Worm (Caenorhabditis elegans): Measurements from ENCODE around the gene Y54G2A.26.
A peak's percentile ranks its signal among the peaks of the same experiment; 100 is the strongest.

Gene Y54G2A.26

DNA sequence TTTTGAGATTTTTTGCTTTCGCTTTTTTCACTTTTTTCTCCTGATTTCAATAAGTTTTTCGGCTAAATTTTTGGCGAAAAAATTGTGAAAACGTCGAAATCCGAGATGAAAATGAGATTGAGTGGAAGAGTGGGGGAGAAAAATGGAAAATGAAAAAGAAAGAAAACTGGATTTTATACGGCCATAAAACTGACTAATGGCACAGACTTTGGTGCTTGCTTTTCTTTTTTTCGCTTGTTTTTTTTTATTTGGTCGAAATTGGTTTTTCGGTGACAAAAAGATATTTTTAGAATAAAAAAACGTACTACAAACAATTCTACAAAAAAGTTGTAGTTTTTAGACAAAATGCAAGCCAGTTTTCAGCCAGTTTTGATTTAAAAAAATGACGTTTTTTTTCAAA, 7.5 kb upstream of the Y54G2A.26 start:
- TF ChIP-seq unc-55 (GFP tag; optimal IDR thresholded peaks at IDR 0.05) (peak; percentile 56), nhr-23 (tag; optimal IDR thresholded peaks at IDR 0.05) (no peak)

DNA sequence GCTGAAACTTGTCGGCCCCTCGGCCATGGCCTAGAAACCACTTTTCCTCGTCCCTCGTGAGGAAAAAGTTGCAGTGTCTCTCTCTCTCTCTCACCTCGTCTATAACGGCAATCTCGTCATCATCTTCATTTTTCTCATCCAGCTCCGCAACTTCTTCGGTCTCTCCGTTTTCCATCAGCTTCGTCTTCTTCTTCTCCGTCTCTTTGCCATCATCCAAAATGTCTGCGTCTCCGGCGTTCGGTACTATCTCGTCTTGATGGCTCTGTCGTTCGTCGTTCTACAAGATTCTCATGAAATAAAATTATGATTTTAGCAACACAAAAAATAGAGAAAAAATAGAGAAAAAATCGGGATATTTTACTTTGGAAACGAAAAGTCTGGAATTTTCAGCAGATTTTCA, 6.2 kb upstream of the Y54G2A.26 start:
- peak; percentile 56 for TF ChIP-seq unc-55 (GFP tag; optimal IDR thresholded peaks at IDR 0.05)
- peak in 1 of 2 experiments; percentile 2 for TF ChIP-seq lsy-2 (tag; optimal IDR thresholded peaks at IDR 0.05)
- peak; percentile 38 for TF ChIP-seq C34F6.9 (tag; optimal IDR thresholded peaks at IDR 0.05)
- TF ChIP-seq sem-4 (tag; optimal IDR thresholded peaks at IDR 0.05): no peak

DNA sequence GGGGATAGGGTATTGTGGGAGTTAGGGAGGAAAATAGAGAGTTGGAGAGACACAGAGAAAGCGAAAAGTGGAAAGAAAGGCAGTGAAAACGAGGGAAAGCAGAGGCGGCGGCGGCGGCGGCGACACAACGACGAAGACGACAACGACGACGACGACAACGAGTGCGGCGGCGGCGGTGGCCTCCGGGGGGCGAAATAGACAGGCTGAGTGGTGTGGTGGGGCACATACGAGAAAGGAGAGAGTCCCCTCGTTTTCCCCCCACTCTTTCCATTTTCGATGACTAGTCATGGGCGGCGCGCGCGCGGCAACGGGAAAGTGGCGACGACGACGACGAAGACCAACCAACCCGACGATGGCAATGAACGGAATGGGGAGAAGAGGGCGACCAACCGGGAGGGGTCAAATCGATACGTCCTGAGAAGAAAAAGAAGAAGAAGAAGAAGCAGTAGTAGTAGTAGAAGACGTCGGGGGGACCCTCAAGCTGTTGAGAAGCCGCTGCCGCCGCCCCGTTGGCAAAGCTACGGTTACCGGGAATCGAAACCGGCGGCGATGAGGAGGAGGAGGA, 3.4 kb upstream of the Y54G2A.26 start:
- TF ChIP-seq blmp-1 (tag; optimal IDR thresholded peaks at IDR 0.05; ENCODE audit: insufficient read depth) (peak; percentile 97), C34F6.9 (tag; optimal IDR thresholded peaks at IDR 0.05) (peak; percentile 24), nhr-129 (tag; optimal IDR thresholded peaks at IDR 0.05) (peak; percentile 47), F13H6.1 (tag; optimal IDR thresholded peaks at IDR 0.05) (peak; percentile 72), nhr-25 (tag; optimal IDR thresholded peaks at IDR 0.05) (peak; percentile 5), lin-13 (GFP tag; optimal IDR thresholded peaks at IDR 0.05) (peak; percentile 34), lsy-2 (tag; optimal IDR thresholded peaks at IDR 0.05) (no peak), snpc-4 (tag; optimal IDR thresholded peaks at IDR 0.05) (peak; percentile 29), alr-1 (tag; optimal IDR thresholded peaks at IDR 0.05) (no peak), unc-55 (GFP tag; optimal IDR thresholded peaks at IDR 0.05) (peak; percentile 76), aly-2 (tag; optimal IDR thresholded peaks at IDR 0.05) (no peak), ztf-1 (GFP tag; conservative IDR thresholded peaks at IDR 0.05) (no peak), ztf-11 (tag; optimal IDR thresholded peaks at IDR 0.05) (no peak), lin-11 (tag; optimal IDR thresholded peaks at IDR 0.05) (no peak), nhr-77 (tag; optimal IDR thresholded peaks at IDR 0.05) (no peak)

DNA sequence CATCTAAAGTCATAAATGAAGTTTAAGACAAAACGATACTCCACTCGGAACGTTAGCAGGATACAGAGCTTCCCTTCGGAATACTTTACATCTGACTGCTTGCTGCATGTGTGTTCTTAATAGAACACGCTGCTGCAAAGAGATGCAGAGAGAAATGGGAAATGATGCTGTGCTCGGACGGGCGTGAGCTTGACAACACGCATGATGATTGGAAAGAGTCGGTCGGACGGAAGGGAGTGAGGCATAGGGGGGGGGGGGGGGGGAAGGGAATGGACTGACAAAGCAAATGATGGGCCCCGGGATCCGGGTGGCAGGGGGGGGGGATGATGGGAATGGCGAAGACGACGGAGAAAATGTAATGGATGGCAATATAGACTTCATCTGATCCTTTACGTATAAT, 2.0 kb upstream of the Y54G2A.26 start:
- no peak for TF ChIP-seq ama-1 (optimal IDR thresholded peaks at IDR 0.05)
- peak; percentile 17 for TF ChIP-seq unc-55 (GFP tag; optimal IDR thresholded peaks at IDR 0.05)

DNA sequence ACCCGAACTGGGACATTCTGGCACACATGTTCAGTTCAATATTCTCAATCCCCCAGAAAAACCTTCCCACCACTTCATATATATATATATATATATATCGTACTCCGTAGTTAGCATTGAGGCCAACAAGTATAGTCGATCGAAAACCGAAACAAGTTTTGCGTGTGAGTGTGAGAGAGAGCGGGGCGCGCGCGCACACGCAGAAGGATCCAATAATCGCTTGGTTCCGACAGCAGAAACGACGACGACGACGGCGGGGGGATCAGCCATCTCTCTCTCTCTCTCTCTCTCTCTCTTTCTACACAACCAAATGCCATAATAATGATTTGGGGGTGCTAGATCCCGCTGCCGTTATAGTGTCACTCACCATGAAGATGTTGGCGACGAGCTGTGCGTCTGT, 389 bp downstream of the Y54G2A.26 start:
- TF ChIP-seq nhr-25 (tag; optimal IDR thresholded peaks at IDR 0.05) (peak; percentile 0), F13H6.1 (tag; optimal IDR thresholded peaks at IDR 0.05) (peak; percentile 3), elt-1 (tag; optimal IDR thresholded peaks at IDR 0.05) (no peak), nhr-129 (tag; optimal IDR thresholded peaks at IDR 0.05) (peak; percentile 8), sem-4 (tag; optimal IDR thresholded peaks at IDR 0.05) (peak; percentile 10)

DNA sequence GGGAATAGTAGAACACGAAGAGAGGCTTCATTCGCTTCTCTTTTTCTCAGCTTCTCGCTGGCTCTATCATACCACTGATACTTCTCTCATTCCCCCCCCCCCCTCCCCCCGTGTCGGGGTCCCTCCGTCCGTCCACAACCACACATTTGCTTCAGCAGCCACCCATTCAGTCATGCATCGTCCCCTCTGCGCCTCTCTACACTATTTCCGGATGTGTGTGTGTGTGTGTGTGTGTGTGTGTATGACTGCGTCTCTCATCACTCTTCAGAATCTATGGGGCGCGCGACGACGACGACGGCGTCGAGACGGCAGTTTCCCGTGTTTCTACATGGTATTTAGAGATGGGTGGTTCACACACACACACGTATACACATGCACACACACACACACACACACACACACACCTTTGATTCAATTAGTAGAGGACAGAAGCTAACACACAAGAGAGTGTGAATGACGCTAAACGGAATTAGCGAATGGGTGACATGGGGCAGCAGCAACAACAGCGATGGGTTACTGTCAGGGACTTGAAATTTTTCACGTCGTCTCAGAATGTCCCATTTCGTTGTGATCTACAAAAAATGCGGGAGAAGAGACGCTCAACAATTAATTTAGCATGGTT, 1.9 kb downstream of the Y54G2A.26 start:
- TF ChIP-seq snpc-4 (tag; optimal IDR thresholded peaks at IDR 0.05) (no peak), zag-1 (tag; optimal IDR thresholded peaks at IDR 0.05) (peak; percentile 14), sem-4 (tag; optimal IDR thresholded peaks at IDR 0.05) (peak; percentile 64), nhr-237 (tag; optimal IDR thresholded peaks at IDR 0.05) (no peak), nhr-6 (tag; optimal IDR thresholded peaks at IDR 0.05) (no peak), nhr-25 (tag; optimal IDR thresholded peaks at IDR 0.05) (peak; percentile 40), ztf-11 (tag; optimal IDR thresholded peaks at IDR 0.05) (no peak), unc-55 (GFP tag; optimal IDR thresholded peaks at IDR 0.05) (peak; percentile 82), ZK546.5 (tag; optimal IDR thresholded peaks at IDR 0.05) (no peak), ztf-1 (GFP tag; conservative IDR thresholded peaks at IDR 0.05) (no peak), lsy-2 (tag; optimal IDR thresholded peaks at IDR 0.05) (peak in 1 of 2 experiments; percentile 46), lin-11 (tag; optimal IDR thresholded peaks at IDR 0.05) (peak; percentile 50), Y55F3AM.14 (GFP tag; optimal IDR thresholded peaks at IDR 0.05) (peak; percentile 44), mab-5 (tag; optimal IDR thresholded peaks at IDR 0.05) (peak; percentile 52), nhr-11 (tag; optimal IDR thresholded peaks at IDR 0.05) (no peak), mdl-1 (tag; optimal IDR thresholded peaks at IDR 0.05) (peak in 1 of 2 experiments; percentile 59), egl-27 (tag; optimal IDR thresholded peaks at IDR 0.05) (no peak), blmp-1 (tag; optimal IDR thresholded peaks at IDR 0.05; ENCODE audit: insufficient read depth) (no peak), aly-2 (tag; optimal IDR thresholded peaks at IDR 0.05) (no peak), C34F6.9 (tag; optimal IDR thresholded peaks at IDR 0.05) (peak; percentile 59), crh-2 (tag; optimal IDR thresholded peaks at IDR 0.05) (peak; percentile 59), unc-62 (GFP tag; optimal IDR thresholded peaks at IDR 0.05) (no peak), peb-1 (tag; optimal IDR thresholded peaks at IDR 0.05) (no peak), skn-1 (tag; optimal IDR thresholded peaks at IDR 0.05) (no peak), nhr-129 (tag; optimal IDR thresholded peaks at IDR 0.05) (peak; percentile 67), sma-9 (GFP tag; optimal IDR thresholded peaks at IDR 0.05) (peak; percentile 60), sma-9 (tag; optimal IDR thresholded peaks at IDR 0.05) (no peak), R02D3.7 (tag; optimal IDR thresholded peaks at IDR 0.05) (no peak), F13H6.1 (tag; optimal IDR thresholded peaks at IDR 0.05) (no peak), ztf-4 (tag; optimal IDR thresholded peaks at IDR 0.05) (no peak), lin-13 (GFP tag; optimal IDR thresholded peaks at IDR 0.05) (peak; percentile 19)

Data from whole organism, L2 larva.